ENCODE assay signal across 5 worm cellular contexts in the genomic region with DNA sequence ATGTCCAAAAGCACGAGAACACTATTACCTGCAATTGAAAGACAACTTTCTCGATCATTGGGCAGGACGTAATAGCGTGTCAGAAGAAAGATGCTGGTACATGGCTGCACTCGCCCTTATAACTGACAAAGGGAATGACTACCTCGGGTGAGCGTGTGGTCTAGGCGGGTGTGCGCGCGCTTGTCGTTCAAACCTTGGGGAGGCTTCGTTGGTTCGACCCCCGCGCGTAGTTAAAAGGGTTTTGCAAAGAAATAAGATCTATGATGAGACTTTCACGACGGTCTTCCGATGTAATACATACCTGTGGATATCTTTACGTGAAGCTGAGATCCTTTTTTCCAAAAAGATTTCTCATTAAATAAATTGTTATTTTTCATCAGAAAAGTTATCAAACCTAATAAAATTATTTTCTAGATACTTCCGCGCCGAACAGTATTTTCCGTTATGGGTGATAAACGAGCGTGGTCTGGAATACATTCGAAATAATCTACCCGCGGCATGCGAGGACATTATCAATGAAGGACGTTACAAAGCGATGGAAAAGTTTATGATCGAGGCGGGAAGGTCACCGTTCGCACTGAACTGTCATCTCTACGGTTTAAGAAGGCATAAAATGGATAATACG.
A peak's percentile ranks its signal among the peaks of the same experiment; 100 is the strongest.
TF ChIP-seq lines count a peak whose summit lies in the region.

No protein-coding gene starts in this region.

TF ChIP-seq in whole organism, L1 larva, 84 proteins besides CTCF, POLR2A, EP300 and RAD21 (continues in another document):
- TF ChIP-seq skn-1 (tag; optimal IDR thresholded peaks at IDR 0.05; lab: Kevin White, UChicago) (peak; percentile 88), ces-1 (GFP tag; optimal IDR thresholded peaks at IDR 0.05; lab: Kevin White, UChicago) (no peak), nhr-12 (tag; optimal IDR thresholded peaks at IDR 0.05; lab: Kevin White, UChicago) (no peak), nhr-76 (tag; optimal IDR thresholded peaks at IDR 0.05; lab: Kevin White, UChicago) (peak; percentile 78), pqm-1 (tag; optimal IDR thresholded peaks at IDR 0.05; lab: Kevin White, UChicago) (peak; percentile 80), nhr-237 (tag; optimal IDR thresholded peaks at IDR 0.05; lab: Kevin White, UChicago) (peak; percentile 39), mep-1 (tag; optimal IDR thresholded peaks at IDR 0.05; lab: Kevin White, UChicago) (peak; percentile 58), ama-1 (optimal IDR thresholded peaks at IDR 0.05; lab: Kevin White, UChicago) (peak; percentile 71), snpc-4 (tag; optimal IDR thresholded peaks at IDR 0.05; lab: Kevin White, UChicago) (peak; percentile 57), lin-15B (tag; optimal IDR thresholded peaks at IDR 0.05; lab: Kevin White, UChicago) (peak; percentile 15), lin-13 (GFP tag; optimal IDR thresholded peaks at IDR 0.05; lab: Kevin White, UChicago) (peak; percentile 65), vab-15 (tag; optimal IDR thresholded peaks at IDR 0.05; lab: Kevin White, UChicago) (peak; percentile 36), grh-1 (GFP tag; IDR thresholded peaks at IDR 0.05; lab: Robert Waterston, UW) (peak; percentile 74), unc-62 (GFP tag; optimal IDR thresholded peaks at IDR 0.05; lab: Kevin White, UChicago) (no peak), sox-4 (tag; optimal IDR thresholded peaks at IDR 0.05; lab: Kevin White, UChicago) (peak; percentile 72), nhr-85 (tag; lab: Kevin White, UChicago) (peak; percentile 93), nhr-77 (tag; optimal IDR thresholded peaks at IDR 0.05; lab: Kevin White, UChicago) (peak; percentile 79)

TF ChIP-seq in whole organism, L3 larva, 47 proteins besides CTCF, POLR2A, EP300 and RAD21 (continues in another document):
- TF ChIP-seq unc-39 (tag; optimal IDR thresholded peaks at IDR 0.05; lab: Kevin White, UChicago) (no peak), R02D3.7 (tag; optimal IDR thresholded peaks at IDR 0.05; lab: Kevin White, UChicago) (peak; percentile 69), jun-1 (tag; optimal IDR thresholded peaks at IDR 0.05; lab: Kevin White, UChicago) (peak; percentile 66), mml-1 (tag; optimal IDR thresholded peaks at IDR 0.05; lab: Kevin White, UChicago) (peak; percentile 5), pha-4 (tag; optimal IDR thresholded peaks at IDR 0.05; lab: Kevin White, UChicago) (peak; percentile 75), elt-2 (tag; optimal IDR thresholded peaks at IDR 0.05; lab: Kevin White, UChicago) (peak; percentile 63), egl-27 (tag; optimal IDR thresholded peaks at IDR 0.05; lab: Kevin White, UChicago) (peak; percentile 1), nhr-28 (tag; optimal IDR thresholded peaks at IDR 0.05; lab: Kevin White, UChicago) (peak; percentile 56), nhr-67 (tag; optimal IDR thresholded peaks at IDR 0.05; lab: Kevin White, UChicago) (peak; percentile 6), ZK546.5 (tag; optimal IDR thresholded peaks at IDR 0.05; lab: Kevin White, UChicago) (peak; percentile 7), eor-1 (tag; optimal IDR thresholded peaks at IDR 0.05; lab: Kevin White, UChicago) (no peak), nhr-12 (tag; optimal IDR thresholded peaks at IDR 0.05; lab: Kevin White, UChicago) (peak; percentile 4), fkh-10 (GFP tag; optimal IDR thresholded peaks at IDR 0.05; lab: Kevin White, UChicago) (peak; percentile 45), sea-2 (GFP tag; optimal IDR thresholded peaks at IDR 0.05; lab: Kevin White, UChicago) (peak; percentile 5), ztf-4 (tag; optimal IDR thresholded peaks at IDR 0.05; lab: Kevin White, UChicago) (peak; percentile 71), aly-2 (tag; optimal IDR thresholded peaks at IDR 0.05; lab: Kevin White, UChicago) (peak; percentile 82), nhr-43 (tag; optimal IDR thresholded peaks at IDR 0.05; lab: Kevin White, UChicago; ENCODE audit: poor library complexity, severe bottlenecking) (peak; percentile 97)

TF ChIP-seq in whole organism, early embryonic, 17 proteins besides CTCF, POLR2A, EP300 and RAD21:
- TF ChIP-seq ceh-13 (GFP tag; optimal IDR thresholded peaks at IDR 0.05; lab: Kevin White, UChicago) (peak; percentile 100), pes-1 (GFP tag; IDR thresholded peaks at IDR 0.05; lab: Robert Waterston, UW) (peak; percentile 99), tbx-37 (GFP tag; conservative IDR thresholded peaks at IDR 0.05; lab: Robert Waterston, UW) (peak; percentile 100), tra-4 (tag; optimal IDR thresholded peaks at IDR 0.05; lab: Kevin White, UChicago) (peak; percentile 99), aly-1 (tag; optimal IDR thresholded peaks at IDR 0.05; lab: Kevin White, UChicago) (peak; percentile 100), tbx-11 (GFP tag; IDR thresholded peaks at IDR 0.05; lab: Robert Waterston, UW) (peak; percentile 100), hmbx-1 (tag; optimal IDR thresholded peaks at IDR 0.05; lab: Kevin White, UChicago) (peak; percentile 96), ceh-36 (tag; optimal IDR thresholded peaks at IDR 0.05; lab: Kevin White, UChicago) (peak; percentile 98), hmg-4 (GFP tag; optimal IDR thresholded peaks at IDR 0.05; lab: Kevin White, UChicago) (peak; percentile 100), F13C5.2 (tag; optimal IDR thresholded peaks at IDR 0.05; lab: Kevin White, UChicago) (peak; percentile 100), ama-1 (optimal IDR thresholded peaks at IDR 0.05; lab: Kevin White, UChicago) (peak; percentile 87), sea-1 (GFP tag; conservative IDR thresholded peaks at IDR 0.05; lab: Robert Waterston, UW) (peak; percentile 100), hnd-1 (tag; optimal IDR thresholded peaks at IDR 0.05; lab: Kevin White, UChicago) (peak; percentile 98), ets-7 (tag; optimal IDR thresholded peaks at IDR 0.05; lab: Kevin White, UChicago) (peak; percentile 99), scrt-1 (GFP tag; IDR thresholded peaks at IDR 0.05; lab: Robert Waterston, UW) (peak; percentile 100), B0310.2 (tag; optimal IDR thresholded peaks at IDR 0.05; lab: Kevin White, UChicago) (peak; percentile 100), flt-1 (GFP tag; IDR thresholded peaks at IDR 0.05; lab: Robert Waterston, UW) (peak; percentile 100)

TF ChIP-seq in whole organism, midembryonic, 9 proteins besides CTCF, POLR2A, EP300 and RAD21:
- TF ChIP-seq cog-1 (tag; optimal IDR thresholded peaks at IDR 0.05; lab: Kevin White, UChicago) (peak; percentile 100), ztf-23 (GFP tag; IDR thresholded peaks at IDR 0.05; lab: Robert Waterston, UW) (peak; percentile 99), med-1 (GFP tag; optimal IDR thresholded peaks at IDR 0.05; lab: Kevin White, UChicago; ENCODE audit: insufficient read depth) (peak; percentile 94), tab-1 (GFP tag; IDR thresholded peaks at IDR 0.05; lab: Robert Waterston, UW) (peak; percentile 100), klf-2 (GFP tag; conservative IDR thresholded peaks at IDR 0.05; lab: Robert Waterston, UW) (peak; percentile 100), ref-1 (GFP tag; conservative IDR thresholded peaks at IDR 0.05; lab: Robert Waterston, UW) (peak; percentile 100), flt-1 (GFP tag; IDR thresholded peaks at IDR 0.05; lab: Robert Waterston, UW) (peak; percentile 100), T22C8.4 (GFP tag; IDR thresholded peaks at IDR 0.05; lab: Robert Waterston, UW) (peak; percentile 100), ztf-29 (GFP tag; IDR thresholded peaks at IDR 0.05; lab: Robert Waterston, UW) (peak; percentile 100)

TF ChIP-seq in whole organism, young adult, 124 proteins besides CTCF, POLR2A, EP300 and RAD21 (continues in another document):
- TF ChIP-seq ztf-28 (GFP tag; IDR thresholded peaks at IDR 0.05; lab: Robert Waterston, UW): peak; percentile 97
- peak; percentile 80 for TF ChIP-seq ceh-91 (GFP tag; IDR thresholded peaks at IDR 0.05; lab: Robert Waterston, UW)
- peak; percentile 87 for TF ChIP-seq Y67H2A.10 (GFP tag; conservative IDR thresholded peaks at IDR 0.05; lab: Robert Waterston, UW)
- peak; percentile 90 for TF ChIP-seq Y53F4B.3 (GFP tag; IDR thresholded peaks at IDR 0.05; lab: Robert Waterston, UW)
- peak; percentile 98 for TF ChIP-seq rcor-1 (GFP tag; IDR thresholded peaks at IDR 0.05; lab: Robert Waterston, UW)
- TF ChIP-seq B0261.1 (tag; optimal IDR thresholded peaks at IDR 0.05; lab: Kevin White, UChicago): peak; percentile 99
- peak; percentile 90 for TF ChIP-seq D2030.7 (GFP tag; IDR thresholded peaks at IDR 0.05; lab: Robert Waterston, UW)
- peak; percentile 99 for TF ChIP-seq sea-2 (GFP tag; IDR thresholded peaks at IDR 0.05; lab: Robert Waterston, UW)
- TF ChIP-seq hsf-1 (GFP tag; IDR thresholded peaks at IDR 0.05; lab: Robert Waterston, UW): peak; percentile 88
- TF ChIP-seq cebp-1 (GFP tag; IDR thresholded peaks at IDR 0.05; lab: Robert Waterston, UW): peak; percentile 87
- peak; percentile 94 for TF ChIP-seq cebp-1 (tag; optimal IDR thresholded peaks at IDR 0.05; lab: Kevin White, UChicago)
- peak; percentile 87 for TF ChIP-seq snpc-4 (GFP tag; optimal IDR thresholded peaks at IDR 0.05; lab: Kevin White, UChicago)
- TF ChIP-seq snpc-4 (tag; optimal IDR thresholded peaks at IDR 0.05; lab: Kevin White, UChicago): peak in 3 of 4 experiments; percentile 83 to 87 (median 86)
- TF ChIP-seq aptf-3 (GFP tag; IDR thresholded peaks at IDR 0.05; lab: Robert Waterston, UW): peak; percentile 99
- TF ChIP-seq Y79H2A.3 (GFP tag; conservative IDR thresholded peaks at IDR 0.05; lab: Robert Waterston, UW): peak; percentile 96
- peak; percentile 93 for TF ChIP-seq K11D2.4 (GFP tag; IDR thresholded peaks at IDR 0.05; lab: Robert Waterston, UW)
- peak; percentile 95 for TF ChIP-seq tlf-1 (GFP tag; optimal IDR thresholded peaks at IDR 0.05; lab: Kevin White, UChicago)
- TF ChIP-seq egrh-3 (GFP tag; IDR thresholded peaks at IDR 0.05; lab: Robert Waterston, UW): peak; percentile 82
- peak; percentile 96 for TF ChIP-seq bed-2 (GFP tag; IDR thresholded peaks at IDR 0.05; lab: Robert Waterston, UW)
- peak; percentile 96 for TF ChIP-seq somi-1 (GFP tag; optimal IDR thresholded peaks at IDR 0.05; lab: Kevin White, UChicago)
- peak; percentile 100 for TF ChIP-seq T26A5.8 (tag; optimal IDR thresholded peaks at IDR 0.05; lab: Kevin White, UChicago)
- peak; percentile 91 for TF ChIP-seq lsy-27 (tag; optimal IDR thresholded peaks at IDR 0.05; lab: Kevin White, UChicago; ENCODE audit: borderline replicate concordance, insufficient read depth)
- peak; percentile 99 for TF ChIP-seq ekl-4 (GFP tag; IDR thresholded peaks at IDR 0.05; lab: Robert Waterston, UW)
- TF ChIP-seq F55B11.4 (tag; optimal IDR thresholded peaks at IDR 0.05; lab: Kevin White, UChicago; ENCODE audit: borderline replicate concordance, insufficient read depth): peak; percentile 58
- TF ChIP-seq attf-6 (GFP tag; IDR thresholded peaks at IDR 0.05; lab: Robert Waterston, UW): peak; percentile 92
- TF ChIP-seq T07F8.4 (tag; optimal IDR thresholded peaks at IDR 0.05; lab: Kevin White, UChicago): peak; percentile 96
- peak; percentile 91 for TF ChIP-seq lin-40 (tag; optimal IDR thresholded peaks at IDR 0.05; lab: Kevin White, UChicago)
- peak; percentile 100 for TF ChIP-seq F37B4.10 (GFP tag; IDR thresholded peaks at IDR 0.05; lab: Robert Waterston, UW)
- peak; percentile 99 for TF ChIP-seq B0336.3 (GFP tag; IDR thresholded peaks at IDR 0.05; lab: Robert Waterston, UW)
- TF ChIP-seq athp-1 (tag; optimal IDR thresholded peaks at IDR 0.05; lab: Kevin White, UChicago): peak; percentile 99

Comparison
In these comparisons a context has a peak if more than half of its experiments do, and no peak if none do; other contexts are left out.
1. Of the 8 proteins assayed by ChIP-seq in both whole organism, young adult and whole organism, L1 larva: peak only in whole organism, young adult: none; only in whole organism, L1 larva: none; in both: ama-1, dpl-1, efl-1, lin-35, nhr-90, snpc-4 and 1 more; in neither: 1.